Fruit fly (Drosophila melanogaster): ENCODE results near the gene CG31636.

The CG31636 gene

dm6 chr2L:6682909-6683308 is 25.0 kb upstream of the CG31636 start:
- TF ChIP-seq jim (GFP tag; optimal IDR thresholded peaks at IDR 0.05) (no peak), lola (GFP tag; optimal IDR thresholded peaks at IDR 0.05) (no peak), Sp1 (GFP tag; optimal IDR thresholded peaks at IDR 0.05) (no peak), Jra (GFP tag; optimal IDR thresholded peaks at IDR 0.05) (no peak), rgr (GFP tag; optimal IDR thresholded peaks at IDR 0.05) (no peak), fru (GFP tag; optimal IDR thresholded peaks at IDR 0.05) (no peak), N (GFP tag; optimal IDR thresholded peaks at IDR 0.05) (no peak), CG9705 (GFP tag; optimal IDR thresholded peaks at IDR 0.05) (no peak), OdsH (GFP tag; optimal IDR thresholded peaks at IDR 0.05) (no peak), CG32264 (GFP tag; optimal IDR thresholded peaks at IDR 0.05) (no peak), dsf (GFP tag; optimal IDR thresholded peaks at IDR 0.05; ENCODE audit: borderline replicate concordance) (no peak), foxo (GFP tag; optimal IDR thresholded peaks at IDR 0.05) (no peak), Mio (GFP tag; optimal IDR thresholded peaks at IDR 0.05) (no peak), usp (GFP tag; optimal IDR thresholded peaks at IDR 0.05) (no peak), dmrt93B (GFP tag; optimal IDR thresholded peaks at IDR 0.05) (no peak), Hr78 (GFP tag; optimal IDR thresholded peaks at IDR 0.05) (no peak), pan (optimal IDR thresholded peaks at IDR 0.05) (no peak), GATAd (GFP tag; optimal IDR thresholded peaks at IDR 0.05) (no peak), woc (GFP tag; optimal IDR thresholded peaks at IDR 0.05) (no peak), Dif (GFP tag; optimal IDR thresholded peaks at IDR 0.05; ENCODE audit: partially characterized antibody) (no peak)

DNA sequence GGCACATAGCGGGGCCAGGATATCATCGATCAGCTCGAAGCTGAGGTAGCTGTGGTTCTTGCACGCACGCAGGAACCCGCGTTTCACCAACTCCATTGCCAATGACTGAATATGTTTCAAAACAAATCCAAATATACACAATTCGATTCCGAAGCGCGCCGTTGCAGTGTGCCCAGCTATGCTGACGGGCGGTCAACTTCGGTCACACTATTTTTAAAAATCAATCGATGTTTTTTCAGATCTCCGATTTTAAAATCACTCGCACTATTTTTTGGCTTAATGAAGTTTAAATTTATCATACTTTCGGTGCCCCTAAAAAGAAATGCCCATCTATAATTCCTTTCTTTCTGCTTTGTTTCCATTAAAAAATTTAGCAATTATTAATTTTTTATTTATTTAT is 19.5 kb upstream of the CG31636 start, which contains the start of gene Nse1:
Gene Nse1 (minus strand): TSS at position 173 of the 400 bp plus-strand sequence.
- TF ChIP-seq HLH106 (tag; optimal IDR thresholded peaks at IDR 0.05) (no peak), Jra (GFP tag; optimal IDR thresholded peaks at IDR 0.05) (no peak), Myc (optimal IDR thresholded peaks at IDR 0.05) (no peak), ey (GFP tag; optimal IDR thresholded peaks at IDR 0.05) (no peak), dsf (GFP tag; optimal IDR thresholded peaks at IDR 0.05; ENCODE audit: borderline replicate concordance) (no peak), Hr78 (GFP tag; optimal IDR thresholded peaks at IDR 0.05) (no peak), sage (GFP tag; optimal IDR thresholded peaks at IDR 0.05) (no peak), Hr83 (GFP tag; optimal IDR thresholded peaks at IDR 0.05; ENCODE audit: poor library complexity, severe bottlenecking) (no peak), GATAd (GFP tag; optimal IDR thresholded peaks at IDR 0.05) (no peak), lola (GFP tag; optimal IDR thresholded peaks at IDR 0.05) (no peak), Hnf4 (GFP tag; optimal IDR thresholded peaks at IDR 0.05) (no peak), fru (GFP tag; optimal IDR thresholded peaks at IDR 0.05) (no peak), dl (GFP tag; optimal IDR thresholded peaks at IDR 0.05; ENCODE audit: insufficient read depth in 1 of 2, partially characterized antibody in 2 of 2) (no peak), br (GFP tag; optimal IDR thresholded peaks at IDR 0.05) (no peak), Vsx2 (GFP tag; optimal IDR thresholded peaks at IDR 0.05; ENCODE audit: partially characterized antibody) (no peak)

DNA sequence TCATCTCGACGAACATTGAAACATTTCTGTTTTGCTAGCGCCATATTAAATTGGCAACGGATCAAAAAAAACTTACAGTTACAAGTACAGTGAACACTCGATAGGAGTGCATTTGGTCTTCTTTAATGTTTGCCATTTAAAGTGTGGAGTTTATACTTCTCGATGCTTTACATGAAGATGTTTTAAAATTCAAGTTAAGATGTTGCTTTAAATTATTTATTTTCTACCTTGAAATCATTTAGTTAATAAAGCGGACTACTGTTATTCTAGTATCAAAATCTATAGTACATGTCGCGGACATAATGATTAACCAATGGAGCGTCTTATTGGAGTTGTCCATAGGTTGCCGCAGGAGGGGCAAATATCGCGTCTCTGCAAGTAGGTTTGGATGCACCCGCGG is 18.6 kb upstream of the CG31636 start, which contains the start of gene cort:
Gene cort (minus strand): TSS at position 101 of the 400 bp plus-strand sequence.
- TF ChIP-seq Jra (GFP tag; optimal IDR thresholded peaks at IDR 0.05) (no peak), CG32264 (GFP tag; optimal IDR thresholded peaks at IDR 0.05) (no peak), Hr83 (GFP tag; optimal IDR thresholded peaks at IDR 0.05; ENCODE audit: poor library complexity, severe bottlenecking) (no peak), lola (GFP tag; optimal IDR thresholded peaks at IDR 0.05) (no peak), N (GFP tag; optimal IDR thresholded peaks at IDR 0.05) (no peak), Rel (GFP tag; optimal IDR thresholded peaks at IDR 0.05) (no peak), Rel (tag; optimal IDR thresholded peaks at IDR 0.05) (no peak), Myc (optimal IDR thresholded peaks at IDR 0.05) (no peak), ey (GFP tag; optimal IDR thresholded peaks at IDR 0.05) (no peak), br (GFP tag; optimal IDR thresholded peaks at IDR 0.05) (no peak), Vsx2 (GFP tag; optimal IDR thresholded peaks at IDR 0.05; ENCODE audit: partially characterized antibody) (no peak), Sp1 (GFP tag; optimal IDR thresholded peaks at IDR 0.05) (no peak), CG9705 (GFP tag; optimal IDR thresholded peaks at IDR 0.05) (no peak), usp (GFP tag; optimal IDR thresholded peaks at IDR 0.05) (no peak), dsf (GFP tag; optimal IDR thresholded peaks at IDR 0.05; ENCODE audit: borderline replicate concordance) (no peak), Dfd (GFP tag; optimal IDR thresholded peaks at IDR 0.05) (no peak)

dm6 chr2L:6673211-6674012 is 15.5 kb upstream of the CG31636 start, which contains the start of gene Spn27A:
TSS of gene Spn27A (minus strand) at chr2L:6673347.
- TF ChIP-seq jim (GFP tag; optimal IDR thresholded peaks at IDR 0.05) = no peak
- TF ChIP-seq Hr83 (GFP tag; optimal IDR thresholded peaks at IDR 0.05; ENCODE audit: poor library complexity, severe bottlenecking) = peak; percentile 15
- peak; percentile 76 for TF ChIP-seq woc (GFP tag; optimal IDR thresholded peaks at IDR 0.05)
- peak; percentile 52 for TF ChIP-seq Jra (GFP tag; optimal IDR thresholded peaks at IDR 0.05)
- peak; percentile 77 for TF ChIP-seq h (GFP tag; optimal IDR thresholded peaks at IDR 0.05)
- no peak for TF ChIP-seq N (GFP tag; optimal IDR thresholded peaks at IDR 0.05)
- no peak for TF ChIP-seq Rel (GFP tag; optimal IDR thresholded peaks at IDR 0.05)
- TF ChIP-seq Rel (tag; optimal IDR thresholded peaks at IDR 0.05) = peak; percentile 99
- no peak for TF ChIP-seq usp (GFP tag; optimal IDR thresholded peaks at IDR 0.05)
- TF ChIP-seq pan (optimal IDR thresholded peaks at IDR 0.05) = no peak
- peak; percentile 13 for TF ChIP-seq sv (GFP tag; optimal IDR thresholded peaks at IDR 0.05)
- peak; percentile 7 to 37 for TF ChIP-seq dl (GFP tag; optimal IDR thresholded peaks at IDR 0.05; ENCODE audit: insufficient read depth in 1 of 2, partially characterized antibody in 2 of 2)
- no peak for TF ChIP-seq CrebA (GFP tag; optimal IDR thresholded peaks at IDR 0.05; ENCODE audit: borderline replicate concordance)
- TF ChIP-seq sage (GFP tag; optimal IDR thresholded peaks at IDR 0.05) = no peak
- TF ChIP-seq fru (GFP tag; optimal IDR thresholded peaks at IDR 0.05) = no peak
- TF ChIP-seq dsf (GFP tag; optimal IDR thresholded peaks at IDR 0.05; ENCODE audit: borderline replicate concordance) = peak; percentile 37
- no peak for TF ChIP-seq brk (GFP tag; optimal IDR thresholded peaks at IDR 0.05)
- no peak for TF ChIP-seq CG32264 (GFP tag; optimal IDR thresholded peaks at IDR 0.05)
- no peak for TF ChIP-seq dmrt93B (GFP tag; optimal IDR thresholded peaks at IDR 0.05)
- TF ChIP-seq GATAd (GFP tag; optimal IDR thresholded peaks at IDR 0.05) = no peak
- TF ChIP-seq lola (GFP tag; optimal IDR thresholded peaks at IDR 0.05) = no peak
- no peak for TF ChIP-seq Vsx2 (GFP tag; optimal IDR thresholded peaks at IDR 0.05; ENCODE audit: partially characterized antibody)
- no peak for TF ChIP-seq tai (GFP tag; optimal IDR thresholded peaks at IDR 0.05)
- TF ChIP-seq rgr (GFP tag; optimal IDR thresholded peaks at IDR 0.05) = peak; percentile 71
- peak; percentile 55 for TF ChIP-seq HLH106 (tag; optimal IDR thresholded peaks at IDR 0.05)
- TF ChIP-seq foxo (GFP tag; optimal IDR thresholded peaks at IDR 0.05) = peak; percentile 15 to 74
- TF ChIP-seq Hnf4 (GFP tag; optimal IDR thresholded peaks at IDR 0.05) = peak; percentile 62
